Worm (Caenorhabditis elegans) whole organism, late embryonic: Measurements from ENCODE around the gene C17B7.8.

Source experiments
- C08G9.2 ChIP-seq: sonication (generic microtip); optimal IDR thresholded peaks from 2 replicates; lab custom pipeline; 2016; ENCODE audit warnings: mild to moderate bottlenecking, missing genetic modification characterization, moderate library complexity, missing compliant biosample characterization
- Y22D7AL.16 ChIP-seq: sonication (generic microtip); optimal IDR thresholded peaks from 2 replicates; lab custom pipeline; 2016; ENCODE audit warnings: missing genetic modification characterization, missing compliant biosample characterization
- ahr-1 ChIP-seq: sonication (generic microtip); optimal IDR thresholded peaks from 2 replicates; lab custom pipeline; 2016; ENCODE audit warnings: missing genetic modification characterization, missing compliant biosample characterization
- ceh-14 ChIP-seq: sonication (generic microtip); optimal IDR thresholded peaks from 2 replicates; lab custom pipeline; 2016; ENCODE audit warnings: missing genotype, missing genetic modification characterization, missing compliant biosample characterization
- ceh-18 ChIP-seq: sonication (generic microtip); optimal IDR thresholded peaks from 2 replicates; lab custom pipeline; 2016; ENCODE audit warnings: missing genetic modification characterization, missing compliant biosample characterization
- ceh-30 ChIP-seq: fragments of 150-350 bp; optimal IDR thresholded peaks from 2 replicates; lab custom pipeline; 2014; ENCODE audit warnings: missing biosample characterization, missing genetic modification characterization
- ceh-31 ChIP-seq: sonication (generic microtip); optimal IDR thresholded peaks from 2 replicates; lab custom pipeline; 2016; ENCODE audit warnings: missing genetic modification characterization, missing compliant biosample characterization
- ceh-34 ChIP-seq: sonication (generic microtip); optimal IDR thresholded peaks from 2 replicates; lab custom pipeline; 2016; ENCODE audit warnings: mild to moderate bottlenecking, missing genetic modification characterization, missing compliant biosample characterization
- ceh-48 ChIP-seq: sonication (generic microtip); optimal IDR thresholded peaks from 2 replicates; lab custom pipeline; 2016; ENCODE audit warnings: missing genetic modification characterization, inconsistent platforms, missing compliant biosample characterization
- che-1 ChIP-seq: sonication (generic microtip); optimal IDR thresholded peaks from 2 replicates; lab custom pipeline; 2016; ENCODE audit warnings: mild to moderate bottlenecking, missing genetic modification characterization, missing compliant biosample characterization
- dmd-4 ChIP-seq: sonication (generic microtip); optimal IDR thresholded peaks from 2 replicates; lab custom pipeline; 2016; ENCODE audit warnings: borderline replicate concordance, missing genetic modification characterization, missing compliant biosample characterization
- dve-1 ChIP-seq: sonication (generic microtip); optimal IDR thresholded peaks from 2 replicates; lab custom pipeline; 2017; ENCODE audit warnings: antibody characterized with exemption, mild to moderate bottlenecking, missing genetic modification characterization, missing compliant biosample characterization
- fax-1 ChIP-seq: sonication (generic microtip); optimal IDR thresholded peaks from 2 replicates; lab custom pipeline; 2016; ENCODE audit warnings: missing genotype, missing genetic modification characterization, missing compliant biosample characterization
- fkh-10 ChIP-seq: fragments of 150-350 bp; optimal IDR thresholded peaks from 2 replicates; lab custom pipeline; 2014; ENCODE audit warnings: missing biosample characterization, missing genetic modification reagents, missing genetic modification characterization
- fkh-6 ChIP-seq: sonication (generic microtip); optimal IDR thresholded peaks from 2 replicates; lab custom pipeline; 2016; ENCODE audit warnings: missing genetic modification characterization, missing compliant biosample characterization
- hlh-13 ChIP-seq: fragments of 200-800 bp; sonication (Bioruptor generic); optimal IDR thresholded peaks from 2 replicates; lab custom pipeline; 2018; ENCODE audit warnings: mild to moderate bottlenecking, missing genetic modification characterization, missing compliant biosample characterization
- hlh-15 ChIP-seq: sonication (generic microtip); optimal IDR thresholded peaks from 2 replicates; lab custom pipeline; 2016; ENCODE audit warnings: missing genetic modification characterization, missing compliant biosample characterization
- hlh-30 ChIP-seq: sonication (generic microtip); optimal IDR thresholded peaks from 2 replicates; lab custom pipeline; 2017; ENCODE audit warnings: antibody characterized with exemption, missing genetic modification characterization, missing compliant biosample characterization; ENCODE audit not compliant: insufficient read depth
- nfya-1 ChIP-seq: sonication (generic microtip); optimal IDR thresholded peaks from 2 replicates; lab custom pipeline; 2017; ENCODE audit warnings: missing genetic modification characterization, mild to moderate bottlenecking, missing compliant biosample characterization, antibody characterized with exemption, moderate library complexity
- nhr-11 ChIP-seq: fragments of 150-350 bp; optimal IDR thresholded peaks from 2 replicates; lab custom pipeline; 2014; ENCODE audit warnings: missing biosample characterization, missing genetic modification characterization
- npax-4 ChIP-seq: sonication (generic microtip); optimal IDR thresholded peaks from 2 replicates; lab custom pipeline; 2016; ENCODE audit warnings: missing genetic modification characterization, missing compliant biosample characterization
- pax-1 ChIP-seq: fragments of 150-350 bp; optimal IDR thresholded peaks from 2 replicates; lab custom pipeline; 2014; ENCODE audit warnings: missing biosample characterization, missing genetic modification characterization
- pha-4 ChIP-seq: fragments of 150-350 bp; optimal IDR thresholded peaks from 2 replicates; lab custom pipeline; 2018; ENCODE audit warnings: missing biosample characterization, missing genetic modification reagents, missing genetic modification characterization
- rnt-1 ChIP-seq: sonication (generic microtip); optimal IDR thresholded peaks from 2 replicates; lab custom pipeline; 2016; ENCODE audit warnings: missing genetic modification characterization, missing compliant biosample characterization
- sdc-2 ChIP-seq: sonication (generic microtip); optimal IDR thresholded peaks from 2 replicates; lab custom pipeline; 2016; ENCODE audit warnings: missing genotype, missing genetic modification characterization, missing compliant biosample characterization
- tbx-2 ChIP-seq: sonication (generic microtip); optimal IDR thresholded peaks from 2 replicates; lab custom pipeline; 2016; ENCODE audit warnings: missing genetic modification characterization, missing compliant biosample characterization
- tbx-7 ChIP-seq: sonication (generic microtip); optimal IDR thresholded peaks from 2 replicates; lab custom pipeline; 2016; ENCODE audit warnings: missing genotype, missing genetic modification characterization, missing compliant biosample characterization
- ttx-3 ChIP-seq: sonication (generic microtip); optimal IDR thresholded peaks from 2 replicates; lab custom pipeline; 2016; ENCODE audit warnings: missing genetic modification reagents, missing genetic modification characterization, missing compliant biosample characterization
- unc-3 ChIP-seq, 2 experiments: fragments of 200-800 bp in 1 of 2; sonication (Bioruptor generic) in 1 of 2; sonication (generic microtip) in 1 of 2; conservative IDR thresholded peaks in 1 of 2; optimal IDR thresholded peaks in 1 of 2; 2 replicates each; pipeline versions ENCODE4 v1.3.6 to Lab custom; 2016 to 2022; ENCODE audit warnings: missing compliant biosample characterization in 2 of 2, missing genetic modification characterization in 2 of 2, missing genetic modification reagents in 1 of 2
- zip-5 ChIP-seq: sonication (generic microtip); optimal IDR thresholded peaks from 2 replicates; lab custom pipeline; 2016; ENCODE audit warnings: missing genetic modification characterization, missing compliant biosample characterization
- ztf-16 ChIP-seq: sonication (generic microtip); optimal IDR thresholded peaks from 2 replicates; lab custom pipeline; 2017; ENCODE audit warnings: missing genetic modification characterization, missing compliant biosample characterization

C17B7.8 gene

DNA sequence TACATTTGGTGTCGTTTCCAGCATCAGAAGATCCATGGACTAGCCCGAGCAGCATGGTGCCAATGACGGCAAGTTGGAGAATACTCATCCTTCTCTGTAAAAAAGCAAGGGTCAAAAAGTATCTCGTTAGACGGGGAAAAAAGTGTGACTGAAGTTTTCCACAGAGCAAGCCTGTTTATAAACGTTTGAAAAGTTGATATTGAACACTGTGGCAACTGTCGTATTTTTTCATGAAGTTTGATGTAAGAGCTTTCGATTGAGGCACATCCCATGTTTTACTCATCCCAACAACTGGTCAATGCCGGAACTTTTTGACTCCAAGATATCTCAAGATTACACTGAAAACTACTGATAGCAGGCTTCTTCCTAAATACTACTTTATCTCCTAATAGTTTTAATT is 5.1 kb downstream of the C17B7.8 start, which contains the start of gene F35F10.13 (continued):
- TF ChIP-seq Y22D7AL.16 (tag; lab: Kevin White, UChicago), result no peak
- no peak for TF ChIP-seq nfya-1 (tag; lab: Kevin White, UChicago)

DNA sequence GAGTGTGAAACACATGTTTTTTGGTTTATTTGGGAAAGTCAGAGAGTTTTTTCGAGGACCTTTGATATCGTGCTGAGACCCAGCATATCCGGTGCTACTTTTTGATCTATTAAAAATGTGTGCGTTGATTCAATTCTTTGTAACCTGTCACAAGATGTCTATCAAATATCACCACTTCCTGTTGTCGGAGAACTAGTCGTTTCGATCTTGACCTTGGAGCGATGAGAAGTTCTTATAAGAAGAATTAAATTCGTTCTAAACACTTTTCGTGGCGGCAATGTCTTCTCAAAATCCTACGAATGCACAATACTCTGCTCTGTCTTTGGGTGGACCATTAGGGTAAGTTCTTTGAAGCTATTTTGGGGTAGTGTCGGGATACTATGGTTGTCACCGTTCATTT is 8.0 kb downstream of the C17B7.8 start, which contains the start of gene F35F10.1:
TSS of gene F35F10.1 (plus strand) at position 200 of the 400 bp plus-strand sequence.
- TF ChIP-seq npax-4 (tag; lab: Kevin White, UChicago) (no peak), ceh-31 (tag; lab: Kevin White, UChicago) (no peak), ttx-3 (no peak)
- TF ChIP-seq, all 69 proteins: peak for 0

ce11 chrV:3315308-3315707 is 8.8 kb downstream of the C17B7.8 start, which contains the start of gene arrd-19:
Gene arrd-19, minus strand, starts transcription at chrV:3315516.
- no peak for TF ChIP-seq fkh-10 (GFP tag; lab: Kevin White, UChicago)
- TF ChIP-seq pax-1 (tag; lab: Kevin White, UChicago), result peak; percentile 8

DNA sequence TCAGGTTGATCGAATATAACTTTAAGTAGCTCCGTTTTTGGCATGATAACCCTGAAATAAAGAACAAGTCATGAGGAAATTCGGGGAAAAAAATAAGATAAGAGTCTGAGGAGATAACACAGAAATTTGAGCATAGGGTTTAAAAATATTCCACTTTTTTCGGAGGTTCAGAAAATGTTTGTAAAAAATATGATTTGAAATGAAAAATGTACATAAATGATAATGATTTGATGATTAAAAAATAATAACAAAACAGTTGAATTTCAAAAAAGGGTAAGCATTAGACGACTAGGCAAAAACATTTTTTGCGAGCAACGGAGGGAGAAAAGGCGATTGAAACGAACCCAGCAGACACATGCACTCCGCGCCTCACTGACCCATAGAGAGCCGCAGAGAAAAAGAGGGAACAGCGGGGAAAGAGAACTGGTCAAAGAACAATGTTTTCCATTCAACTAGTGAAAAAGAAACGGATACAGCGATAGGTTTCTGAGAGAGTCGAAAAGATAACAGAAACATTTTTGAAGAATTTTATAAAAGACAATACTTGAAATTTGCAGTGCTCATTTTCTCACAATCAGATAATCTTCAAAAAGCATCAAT is 11.9 kb downstream of the C17B7.8 start, which contains the start of gene arrd-18:
TSS of gene arrd-18 (minus strand) at position 51 of the 600 bp plus-strand sequence.
- TF ChIP-seq ahr-1 (tag; lab: Kevin White, UChicago), result no peak
- TF ChIP-seq dmd-4 (tag; lab: Kevin White, UChicago), result no peak
- TF ChIP-seq unc-3 (GFP tag; conservative IDR thresholded peaks at IDR 0.05; lab: Robert Waterston, UW), result no peak
- TF ChIP-seq unc-3 (tag; optimal IDR thresholded peaks at IDR 0.05; lab: Kevin White, UChicago), result no peak
- no peak for TF ChIP-seq che-1 (tag; lab: Kevin White, UChicago)
- peak; percentile 15 for TF ChIP-seq ceh-14
- TF ChIP-seq, all 69 proteins: peak for 1

ce11 chrV:3308169-3308568 is 15.9 kb downstream of the C17B7.8 start, which contains the start of gene srbc-3:
Gene srbc-3, plus strand, starts transcription at chrV:3308469.
- TF ChIP-seq tbx-7 (tag; lab: Kevin White, UChicago) (no peak), ceh-18 (tag; lab: Kevin White, UChicago) (no peak), tbx-2 (no peak), fkh-6 (tag; lab: Kevin White, UChicago) (no peak), ceh-34 (no peak), rnt-1 (tag; lab: Kevin White, UChicago) (no peak), hlh-13 (GFP tag; lab: Kevin White, UChicago) (no peak)

DNA sequence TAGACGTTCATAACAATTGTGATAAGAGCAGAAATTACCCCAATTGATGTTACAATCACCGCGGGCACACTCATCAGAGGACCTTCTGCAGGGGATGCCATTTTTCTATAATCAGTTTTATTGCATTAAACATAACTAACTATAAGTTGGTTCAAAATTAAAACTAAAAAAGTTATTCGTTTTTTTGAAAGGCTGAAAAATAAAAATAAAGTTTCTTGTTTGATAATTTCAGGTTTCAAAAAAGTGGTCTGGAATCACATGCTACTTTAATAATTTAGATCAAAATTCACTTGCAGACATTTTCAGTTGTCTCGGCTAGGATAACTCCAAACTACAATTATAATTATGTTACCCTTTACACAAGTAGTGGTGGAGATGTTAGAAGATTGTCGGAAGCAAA is 22.2 kb downstream of the C17B7.8 start, which contains the start of gene srbc-1:
TSS of gene srbc-1 (minus strand) at position 101 of the 400 bp plus-strand sequence.
- no peak for TF ChIP-seq zip-5 (tag; lab: Kevin White, UChicago)
- TF ChIP-seq sdc-2, result no peak
- TF ChIP-seq tbx-2, result no peak
- TF ChIP-seq ceh-48, result no peak
- no peak for TF ChIP-seq pha-4 (tag; lab: Kevin White, UChicago)
- no peak for TF ChIP-seq hlh-15 (tag; lab: Kevin White, UChicago)
- no peak for TF ChIP-seq nhr-11
- TF ChIP-seq ztf-16, result no peak
- TF ChIP-seq dve-1 (tag; lab: Kevin White, UChicago), result no peak
- no peak for TF ChIP-seq fax-1
- TF ChIP-seq C08G9.2 (tag; lab: Kevin White, UChicago), result no peak
- TF ChIP-seq ceh-30 (tag; lab: Kevin White, UChicago), result no peak
- TF ChIP-seq hlh-30 (tag; lab: Kevin White, UChicago), result no peak
